Worm (Caenorhabditis elegans) whole organism, dauer: ENCODE data around the gene fask-1.

Experiments used
- unc-62 ChIP-seq: sonication (generic microtip); optimal IDR thresholded peaks from 2 replicates; lab custom pipeline; 2017; ENCODE audit warnings: missing biosample characterization, missing genetic modification reagents, missing genetic modification characterization

fask-1 gene

ce11 chrIV:13080861-13081260 lies 19.7 kb upstream of the fask-1 start:
- no peak for TF ChIP-seq unc-62 (GFP tag; lab: Kevin White, UChicago)

DNA sequence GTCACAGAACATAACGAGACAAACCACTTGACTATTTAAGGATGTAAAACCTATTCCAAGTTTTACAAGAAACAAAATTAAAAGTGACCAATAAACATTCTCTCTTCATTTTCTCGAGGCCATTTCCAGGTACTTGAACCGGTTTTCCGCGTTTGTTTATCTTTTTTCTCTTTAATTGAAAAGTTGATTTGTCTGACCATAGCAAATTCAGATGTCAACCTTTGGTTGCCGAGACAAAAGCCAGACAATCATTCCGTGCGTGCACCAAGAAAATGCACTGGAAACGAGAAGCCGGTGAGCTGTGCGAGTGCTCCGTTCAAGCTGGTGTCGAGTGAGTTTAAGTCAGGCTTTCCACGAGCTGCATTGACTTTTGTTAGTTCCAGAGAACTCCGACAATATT lies 18.4 kb upstream of the fask-1 start:
- no peak for TF ChIP-seq unc-62 (GFP tag; lab: Kevin White, UChicago)

- no peak for TF ChIP-seq unc-62 (GFP tag; lab: Kevin White, UChicago)
Measured at ce11 chrIV:13082836-13083763, 17.4 kb upstream of the fask-1 start.

DNA sequence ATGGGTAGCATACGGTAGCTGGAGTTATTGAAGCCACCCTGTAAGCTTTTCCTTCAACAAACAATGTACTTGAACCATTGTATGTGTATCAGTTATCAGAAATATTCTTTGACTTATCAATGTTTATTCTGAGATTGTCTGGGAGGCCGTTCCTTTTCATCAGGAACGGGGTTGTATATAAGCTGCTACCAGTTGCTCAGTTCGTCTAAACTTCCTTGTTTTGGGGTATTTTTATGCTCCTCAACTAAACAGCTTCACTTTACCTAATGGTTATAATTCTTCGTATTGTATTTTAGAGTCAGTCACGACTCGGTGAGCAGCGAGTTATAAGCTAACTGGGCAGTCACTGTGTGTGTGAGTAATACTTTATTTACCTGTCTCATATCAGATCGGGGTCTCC lies 14.8 kb upstream of the fask-1 start:
- no peak for TF ChIP-seq unc-62 (GFP tag; lab: Kevin White, UChicago)

DNA sequence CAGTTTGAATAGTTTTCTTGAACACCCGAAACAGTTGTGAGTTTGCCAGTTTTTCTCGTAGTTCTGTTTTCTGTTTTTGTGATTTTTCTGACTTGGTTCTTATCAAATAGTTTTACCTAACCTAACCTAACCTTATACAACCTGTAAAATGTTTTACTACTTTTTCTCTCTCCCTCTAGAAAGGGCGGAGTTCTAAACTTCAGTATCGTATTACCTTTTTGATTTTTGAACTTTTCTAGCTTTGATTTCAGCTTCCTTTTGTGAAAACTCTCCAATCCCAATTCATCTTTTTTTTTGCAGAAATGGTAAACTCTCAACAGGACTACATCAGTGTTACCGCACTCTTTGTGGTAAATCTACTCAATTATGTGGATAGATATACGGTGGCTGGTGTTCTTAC lies 13.8 kb upstream of the fask-1 start, which contains the start of gene spin-2:
Gene spin-2, plus strand, starts transcription at position 301 of the 400 bp plus-strand sequence.
- TF ChIP-seq unc-62 (GFP tag; lab: Kevin White, UChicago): no peak

DNA sequence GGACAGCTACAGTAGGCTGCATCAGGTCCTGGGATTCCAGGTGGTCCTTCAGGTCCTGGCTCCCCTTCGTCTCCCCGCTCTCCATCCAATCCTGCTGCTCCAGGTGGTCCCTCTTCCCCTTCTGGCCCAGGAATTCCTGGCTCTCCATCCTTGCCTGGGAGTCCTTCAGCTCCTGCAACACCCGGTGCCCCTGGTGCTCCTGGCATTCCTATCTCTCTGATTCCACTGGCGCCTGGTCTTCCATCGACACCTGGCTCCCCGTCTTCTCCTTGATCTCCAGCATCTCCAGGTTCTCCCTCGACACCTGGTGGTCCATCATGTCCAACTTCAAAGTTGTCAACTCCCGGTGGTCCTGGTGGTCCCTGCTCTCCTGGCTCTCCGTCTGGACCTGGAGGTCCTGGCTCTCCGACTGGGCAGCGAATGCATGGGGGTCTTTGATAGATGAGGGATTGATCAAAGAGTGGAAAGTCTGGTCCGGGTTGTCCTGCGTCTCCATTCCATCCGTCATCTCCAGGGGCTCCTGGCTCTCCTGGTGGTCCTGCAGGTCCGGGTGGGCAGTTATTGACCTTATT lies 10.8 kb upstream of the fask-1 start:
- TF ChIP-seq unc-62 (GFP tag; lab: Kevin White, UChicago): no peak

ce11 chrIV:13090967-13091366 lies 9.5 kb upstream of the fask-1 start, which contains the start of gene col-132:
Gene col-132 (minus strand): TSS chrIV:13091067.
- no peak for TF ChIP-seq unc-62 (GFP tag; lab: Kevin White, UChicago)

DNA sequence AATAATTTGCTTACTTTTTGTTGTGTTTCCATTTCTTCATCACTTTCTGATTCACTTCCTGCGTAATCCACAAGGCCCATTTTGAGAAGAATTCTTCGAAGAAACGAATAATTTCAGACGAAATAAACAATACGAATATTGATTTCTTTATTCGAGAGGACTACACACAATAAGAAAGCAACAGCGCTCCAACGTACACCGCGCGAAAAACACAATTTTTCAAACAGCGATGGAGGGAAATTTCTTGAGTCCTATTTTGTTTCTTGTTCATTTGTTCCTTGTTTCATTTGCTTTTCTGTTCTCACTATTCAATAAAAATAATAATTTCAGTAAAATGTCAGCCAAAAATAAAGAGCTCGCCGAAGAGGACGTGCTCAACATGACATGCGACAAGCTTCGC lies 6.8 kb upstream of the fask-1 start, which contains the start of the genes prcc-1 and C39E9.12:
Gene prcc-1, minus strand, starts transcription at position 119 of the 400 bp plus-strand sequence.
Gene C39E9.12, plus strand, starts transcription at position 331 of the 400 bp plus-strand sequence.
- no peak for TF ChIP-seq unc-62 (GFP tag; lab: Kevin White, UChicago)

- no peak for TF ChIP-seq unc-62 (GFP tag; lab: Kevin White, UChicago)
Measured at ce11 chrIV:13095462-13095861, 5.1 kb upstream of the fask-1 start, which contains the start of gene rfc-3. Gene rfc-3 (plus strand): TSS chrIV:13095762.

ce11 chrIV:13096778-13097177 lies 3.7 kb upstream of the fask-1 start:
- no peak for TF ChIP-seq unc-62 (GFP tag; lab: Kevin White, UChicago)

DNA sequence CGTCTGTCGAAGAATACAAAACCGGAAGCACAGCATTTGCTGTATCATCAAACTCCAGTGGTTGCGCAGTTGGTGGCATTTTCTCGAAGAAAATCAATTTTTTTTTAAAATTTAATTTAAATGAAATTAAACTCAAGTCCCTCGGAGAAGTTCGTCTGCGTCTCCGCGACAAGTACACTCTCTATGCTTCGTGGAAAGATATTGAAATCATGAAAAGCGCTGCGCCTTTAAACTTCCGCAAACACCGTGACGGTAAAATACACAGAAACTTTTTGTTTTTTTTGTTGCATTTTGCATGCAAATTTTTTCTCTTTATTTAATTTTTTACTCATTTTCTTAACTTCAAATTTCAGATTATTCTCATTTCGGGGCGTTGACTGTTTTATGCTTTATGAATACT lies 1.9 kb upstream of the fask-1 start, which contains the start of the genes dli-1, tin-9.2 and exos-4.1:
Gene dli-1, minus strand, starts transcription at position 141 of the 400 bp plus-strand sequence.
Gene tin-9.2, plus strand, starts transcription at position 344 of the 400 bp plus-strand sequence.
Gene exos-4.1, plus strand, starts transcription at position 348 of the 400 bp plus-strand sequence.
- no peak for TF ChIP-seq unc-62 (GFP tag; lab: Kevin White, UChicago)

ce11 chrIV:13104900-13105299 lies 4.4 kb downstream of the fask-1 start, which contains the start of gene rde-11:
Gene rde-11 (plus strand): TSS chrIV:13105200.
- TF ChIP-seq unc-62 (GFP tag; lab: Kevin White, UChicago): no peak

DNA sequence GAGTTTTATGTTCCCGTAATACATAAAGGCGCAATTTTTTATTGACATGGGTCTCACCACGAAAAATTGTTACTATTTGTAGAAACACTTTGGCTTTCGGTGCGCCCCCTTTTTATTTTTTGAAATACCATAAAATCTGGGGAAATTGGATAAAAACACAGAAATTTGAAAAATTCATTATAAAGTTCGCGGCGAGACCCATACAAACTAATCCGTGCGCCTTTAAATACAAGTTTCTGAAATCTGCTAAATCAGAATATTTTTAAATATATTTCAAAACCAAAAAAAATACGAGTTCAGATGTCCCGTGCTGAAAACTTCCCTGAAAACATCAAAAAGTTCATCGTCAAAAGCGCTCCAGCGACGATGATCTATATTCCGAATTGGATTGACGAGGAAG lies 6.8 kb downstream of the fask-1 start, which contains the start of gene B0564.2:
Gene B0564.2, plus strand, starts transcription at position 301 of the 400 bp plus-strand sequence.
- TF ChIP-seq unc-62 (GFP tag; lab: Kevin White, UChicago): no peak

DNA sequence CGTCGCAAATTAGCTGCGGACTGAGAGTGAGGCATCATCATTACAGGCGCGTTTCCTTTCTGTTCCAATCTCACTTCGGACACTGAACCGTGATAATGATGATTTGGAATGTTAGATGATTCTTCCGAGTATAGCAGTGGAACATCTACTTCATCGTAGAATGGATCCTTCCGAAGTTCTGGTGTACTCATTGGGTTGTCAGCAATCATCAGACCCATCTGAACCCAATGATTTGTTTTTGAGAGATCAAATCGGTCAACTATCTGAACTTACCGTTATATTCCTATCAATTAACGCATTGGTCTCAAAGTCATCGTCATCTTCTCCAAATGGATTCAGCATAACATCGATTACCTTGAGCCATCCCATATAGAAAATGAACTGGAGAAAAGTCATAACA lies 7.9 kb downstream of the fask-1 start:
- no peak for TF ChIP-seq unc-62 (GFP tag; lab: Kevin White, UChicago)

DNA sequence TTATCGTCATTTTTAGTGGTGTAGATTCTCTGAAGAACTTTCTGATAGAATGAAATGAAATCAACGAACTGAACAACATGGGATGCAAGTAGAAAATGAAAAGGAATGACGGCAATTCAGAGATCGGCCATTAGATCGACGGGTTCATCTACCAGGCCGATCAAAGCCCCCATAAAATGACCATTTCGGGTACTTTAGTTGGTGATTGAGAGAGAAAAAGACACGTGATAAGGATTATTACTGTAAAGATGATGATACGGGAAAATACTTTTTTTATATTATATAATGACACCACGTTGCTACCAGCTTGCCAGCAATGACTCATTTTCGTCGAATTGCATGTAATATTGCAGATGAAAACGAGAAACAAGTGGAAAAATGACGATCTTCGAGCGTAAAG lies 9.2 kb downstream of the fask-1 start, which contains the start of gene best-1:
Gene best-1, minus strand, starts transcription at position 29 of the 400 bp plus-strand sequence.
- no peak for TF ChIP-seq unc-62 (GFP tag; lab: Kevin White, UChicago)

DNA sequence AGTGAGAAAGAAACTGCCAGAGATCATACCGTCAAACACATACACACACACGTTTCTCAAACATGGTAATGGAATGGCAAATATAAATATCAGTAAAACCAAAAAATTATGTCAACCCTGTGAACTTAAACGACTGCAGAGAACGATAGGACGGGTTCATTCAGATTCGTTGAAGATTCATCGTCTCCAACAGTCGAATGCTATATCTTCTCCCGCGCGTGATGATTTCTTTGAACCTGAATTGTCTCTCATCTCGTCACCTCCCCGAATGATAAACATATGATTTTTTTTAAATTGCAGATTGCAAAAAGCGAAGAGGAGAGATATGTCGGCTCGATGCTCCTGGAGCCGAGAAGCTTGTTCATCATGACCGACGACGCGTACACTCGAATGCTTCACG lies 10.4 kb downstream of the fask-1 start:
- no peak for TF ChIP-seq unc-62 (GFP tag; lab: Kevin White, UChicago)
